Worm (Caenorhabditis elegans): ENCODE results near the gene F40F11.3.

DNA sequence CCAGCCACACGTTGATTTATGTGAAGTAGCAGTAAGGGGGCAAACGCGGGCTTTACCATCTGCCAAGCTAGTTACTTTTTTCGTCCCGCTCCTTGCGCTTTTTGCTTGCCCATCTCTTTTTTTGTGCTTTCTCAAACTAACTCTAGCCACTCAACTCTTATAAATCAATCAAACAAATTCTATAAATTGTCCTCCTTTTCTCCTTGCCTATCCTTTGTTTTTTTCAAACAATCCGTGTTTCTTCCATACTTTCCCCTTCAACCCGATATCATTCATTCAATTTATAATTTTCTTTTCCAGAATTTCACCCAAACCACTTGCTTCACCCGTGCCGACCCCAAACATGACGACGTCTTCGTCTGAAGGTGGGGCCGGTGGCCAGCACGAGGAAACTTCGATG lies 23.6 kb downstream of the F40F11.3 start, which contains the start of gene srgp-1:
- no peak for TF ChIP-seq him-1 (tag; optimal IDR thresholded peaks at IDR 0.05)
- no peak for TF ChIP-seq W03F9.2 (tag; optimal IDR thresholded peaks at IDR 0.05)
- no peak for TF ChIP-seq dao-5 (tag; optimal IDR thresholded peaks at IDR 0.05)

All from whole organism, L4/young adult.